Worm (Caenorhabditis elegans) whole organism, L2 larva: Measurements from ENCODE around the gene str-35.

Experiments
- lin-13 ChIP-seq: fragments of 150-350 bp; optimal IDR thresholded peaks from 2 replicates; lab custom pipeline; 2014; ENCODE audit warnings: missing biosample characterization, missing genetic modification reagents, missing genetic modification characterization
- nhr-77 ChIP-seq: fragments of 150-350 bp; optimal IDR thresholded peaks from 2 replicates; lab custom pipeline; 2014; ENCODE audit warnings: missing biosample characterization, missing genetic modification characterization
- zag-1 ChIP-seq: fragments of 150-350 bp; optimal IDR thresholded peaks from 2 replicates; lab custom pipeline; 2014; ENCODE audit warnings: missing biosample characterization, missing genetic modification characterization

ce11 chrV:4428202-4428601 is 46.4 kb upstream of the str-35 start, which contains the start of gene Y47D7A.11:
- TF ChIP-seq nhr-77 (tag; lab: Kevin White, UChicago) = no peak
- no peak for TF ChIP-seq lin-13
- TF ChIP-seq zag-1 (tag; lab: Kevin White, UChicago) = no peak
